Fruit fly (Drosophila melanogaster): Measurements from ENCODE around the gene CG12995.

The CG12995 gene

DNA sequence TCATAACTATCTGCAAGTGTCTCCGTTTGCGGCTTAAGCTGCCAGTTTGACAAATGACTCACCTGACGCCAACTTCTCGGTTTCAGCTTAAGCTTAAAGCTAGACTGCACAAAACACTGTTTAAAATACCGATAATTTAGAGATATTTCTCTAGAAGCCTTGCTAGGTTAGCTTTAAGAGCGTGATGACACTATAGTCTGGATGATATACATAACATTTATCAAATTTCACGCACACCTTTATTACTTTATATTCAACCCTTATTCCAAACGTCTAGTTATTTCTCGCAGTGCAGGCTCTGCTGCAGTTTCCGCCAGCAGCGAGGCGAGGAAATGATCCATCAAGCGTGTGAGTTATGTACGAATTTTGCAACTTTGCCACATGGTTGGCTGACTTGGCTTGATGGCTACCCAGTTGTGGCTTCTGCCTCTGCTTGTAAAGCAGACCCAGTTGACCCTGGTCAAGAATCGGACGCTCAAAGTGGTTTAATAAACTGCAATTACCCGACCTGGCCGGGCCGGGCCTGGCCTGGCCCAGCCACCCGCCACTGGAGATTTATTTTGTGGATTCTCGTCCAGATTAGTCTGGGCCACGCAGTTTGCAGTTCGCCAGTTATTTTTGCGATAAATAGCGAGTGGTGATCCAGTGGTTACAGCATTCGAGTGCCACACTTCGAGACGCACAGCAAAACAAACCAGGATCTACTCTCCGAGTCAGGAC lies 8.6 kb upstream of the CG12995 start, which contains the start of gene CG12998:
Gene CG12998, plus strand, starts transcription at position 436 of the 720 bp plus-strand sequence.
- no peak for TF ChIP-seq CG8478 (optimal IDR thresholded peaks at IDR 0.05)
- no peak for TF ChIP-seq CTCF (optimal IDR thresholded peaks at IDR 0.05)

DNA sequence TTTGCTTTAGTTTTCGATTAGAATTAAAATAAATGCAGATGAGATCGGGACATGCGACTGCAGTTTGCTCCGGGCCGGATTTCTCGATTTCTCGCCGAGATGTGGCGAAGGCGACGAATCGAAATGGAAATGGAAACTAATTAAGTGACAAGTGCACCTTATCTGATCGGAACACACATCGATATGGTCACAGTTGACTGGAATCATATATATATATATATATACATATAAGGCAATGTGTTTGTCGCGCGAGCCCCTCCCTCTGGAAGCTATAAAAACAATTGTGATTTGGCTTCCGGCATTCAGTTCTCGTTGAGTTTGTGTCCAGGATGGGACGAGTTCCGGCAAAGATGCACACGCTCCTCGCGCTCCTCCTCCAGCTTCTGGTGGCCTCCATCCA lies 5.2 kb upstream of the CG12995 start, which contains the start of gene CG5162:
Gene CG5162, plus strand, starts transcription at position 301 of the 400 bp plus-strand sequence.
- TF ChIP-seq CTCF (optimal IDR thresholded peaks at IDR 0.05) (no peak), CG8478 (optimal IDR thresholded peaks at IDR 0.05) (no peak)

DNA sequence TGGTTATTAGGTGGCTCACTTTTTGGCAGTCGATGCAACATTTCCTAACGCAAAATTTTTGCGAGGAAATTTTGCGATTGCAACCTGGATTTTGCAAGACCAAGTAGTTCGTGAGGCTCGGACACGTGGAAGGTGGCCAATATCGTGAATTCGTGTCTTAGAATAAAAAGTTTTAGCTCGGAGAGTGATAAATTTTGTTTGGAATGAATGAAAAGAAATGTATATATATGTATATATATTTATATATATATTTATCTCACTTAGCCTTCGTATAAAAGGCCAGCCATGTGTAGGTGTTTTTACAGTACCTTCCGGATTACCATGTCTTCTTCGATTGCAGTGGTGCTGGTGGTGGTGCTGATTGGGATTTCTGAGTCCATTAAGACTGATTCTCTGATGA lies 2.2 kb upstream of the CG12995 start, which contains the start of gene CG18258:
Gene CG18258, plus strand, starts transcription at position 301 of the 400 bp plus-strand sequence.
- no peak for TF ChIP-seq CG8478 (optimal IDR thresholded peaks at IDR 0.05)

DNA sequence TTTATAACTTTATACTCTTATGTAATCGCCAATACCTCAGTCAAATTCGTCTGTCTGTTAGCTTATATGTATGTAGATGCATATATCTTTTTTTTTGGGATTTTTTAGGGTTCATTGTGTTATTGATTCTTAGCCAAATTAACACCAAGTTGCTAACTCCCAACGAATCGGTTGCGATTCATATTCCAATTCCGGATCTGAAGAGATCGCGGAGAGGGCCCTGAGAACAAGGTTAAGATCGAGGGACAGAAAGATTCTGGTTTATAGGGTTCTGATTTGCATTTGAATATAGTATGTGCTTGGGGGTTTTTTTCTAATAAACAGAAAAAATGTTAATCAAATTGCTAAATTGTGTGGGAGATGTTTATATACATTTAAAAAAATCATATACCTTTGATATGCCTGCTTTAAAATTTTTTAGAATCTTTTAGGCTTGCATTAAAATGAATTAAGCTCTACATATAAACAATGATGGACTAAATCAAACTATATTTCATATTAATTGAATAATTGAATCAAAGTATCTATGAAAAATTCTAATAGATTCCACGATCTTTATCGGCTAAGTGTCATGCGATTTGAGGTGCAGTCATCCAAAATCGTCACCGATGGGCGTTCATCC lies 1.8 kb downstream of the CG12995 start, which contains the start of gene CG32563:
Gene CG32563, plus strand, starts transcription at position 572 of the 622 bp plus-strand sequence.
- no peak for TF ChIP-seq CTCF (optimal IDR thresholded peaks at IDR 0.05)
- TF ChIP-seq CG8478 (optimal IDR thresholded peaks at IDR 0.05) = no peak

DNA sequence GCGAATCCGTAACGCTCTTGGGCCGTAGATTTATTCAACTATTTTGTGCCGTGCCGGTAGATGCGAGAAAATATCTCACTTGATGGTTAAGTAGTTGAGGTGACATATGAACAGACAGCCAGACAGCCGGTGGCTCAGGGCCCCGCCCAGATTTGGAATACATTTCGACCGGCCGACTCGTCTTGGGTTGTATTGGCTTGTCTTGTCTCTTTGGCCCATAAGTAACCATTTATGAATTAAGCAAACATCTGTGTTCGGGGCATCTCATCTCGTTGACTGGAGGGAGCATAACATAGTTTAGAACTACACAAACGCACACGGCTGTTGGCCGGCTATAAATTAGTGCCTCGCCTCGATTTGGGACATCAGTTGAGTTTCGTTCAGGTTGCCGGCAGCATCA lies 3.8 kb downstream of the CG12995 start, which contains the start of gene CG32564:
Gene CG32564, plus strand, starts transcription at position 362 of the 400 bp plus-strand sequence.
- TF ChIP-seq CTCF (optimal IDR thresholded peaks at IDR 0.05) (no peak), CG8478 (optimal IDR thresholded peaks at IDR 0.05) (no peak)

DNA sequence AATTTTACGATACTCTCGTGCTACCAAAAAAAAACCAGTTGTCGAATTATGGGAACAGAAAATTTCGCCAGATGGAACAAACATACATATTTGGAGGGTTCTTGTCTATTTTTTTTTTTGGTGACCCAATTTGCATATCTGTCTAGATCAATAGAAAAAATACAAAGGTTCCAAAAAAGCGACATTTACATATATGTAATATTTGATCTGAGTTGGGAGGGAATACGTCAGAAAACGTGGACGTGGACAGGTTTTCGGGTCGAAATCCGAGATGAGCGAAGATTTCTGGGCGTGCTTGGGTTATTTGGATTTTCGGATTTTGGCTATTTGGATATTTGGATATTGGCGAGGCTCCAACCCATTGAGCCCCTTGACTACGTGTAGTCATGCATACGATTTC lies 4.8 kb downstream of the CG12995 start:
- no peak for TF ChIP-seq CG8478 (optimal IDR thresholded peaks at IDR 0.05)
- no peak for TF ChIP-seq CTCF (optimal IDR thresholded peaks at IDR 0.05)

DNA sequence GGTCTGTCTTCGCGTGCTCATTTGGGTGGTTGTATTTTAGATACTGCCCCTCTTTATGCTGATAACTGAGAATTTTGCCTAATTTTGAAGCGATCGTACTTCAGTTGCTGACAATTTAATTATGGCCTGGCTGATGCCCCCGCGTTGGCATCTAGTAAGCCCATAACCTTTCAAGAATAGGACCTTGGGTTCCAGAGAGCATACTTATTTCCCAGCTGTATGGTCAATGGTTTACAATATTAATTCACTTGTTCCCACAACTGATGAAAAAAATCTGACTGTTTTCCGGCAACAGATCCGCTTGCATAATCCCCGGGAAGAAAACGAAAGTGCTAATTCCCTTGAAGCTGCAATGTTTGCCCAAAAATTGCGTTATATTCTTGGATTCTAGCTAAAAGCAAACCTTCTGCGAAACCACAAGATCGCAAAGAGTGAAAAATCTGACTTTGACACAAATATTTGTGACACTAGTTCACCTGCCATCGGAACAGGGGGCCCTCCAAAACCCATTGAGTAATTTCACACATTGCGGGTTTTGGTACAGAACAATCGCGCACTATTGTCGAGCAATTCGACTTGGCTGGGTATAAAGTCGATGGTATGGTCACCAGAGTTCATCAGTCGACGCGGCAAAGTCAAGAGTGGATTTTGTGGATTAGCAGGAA lies 7.2 kb downstream of the CG12995 start, which contains the start of the genes TTLL1A and CG5070:
Gene TTLL1A, minus strand, starts transcription at position 101 of the 665 bp plus-strand sequence.
Gene CG5070, plus strand, starts transcription at position 615 of the 665 bp plus-strand sequence.
- TF ChIP-seq CG8478 (optimal IDR thresholded peaks at IDR 0.05) (no peak), CTCF (optimal IDR thresholded peaks at IDR 0.05) (no peak)

DNA sequence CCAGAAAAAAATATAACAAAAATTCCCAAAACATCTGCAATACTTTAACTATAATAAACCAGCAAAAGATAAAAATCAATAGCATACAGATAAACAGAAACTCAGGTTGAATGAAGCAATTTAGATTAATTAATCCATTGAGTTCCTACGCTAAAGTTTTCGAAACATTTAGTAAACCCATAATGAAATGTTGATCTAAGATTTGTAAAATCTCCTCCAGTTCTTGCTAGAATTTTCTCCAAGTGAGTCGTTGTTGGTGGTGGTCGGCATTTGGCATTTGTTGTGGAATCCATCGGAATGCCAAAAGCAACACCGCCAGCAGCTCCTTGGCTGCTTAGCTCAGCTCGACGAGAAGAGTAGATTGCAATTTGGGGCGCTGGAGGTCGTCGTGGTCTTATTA lies 21.6 kb downstream of the CG12995 start:
- no peak for TF ChIP-seq CTCF (optimal IDR thresholded peaks at IDR 0.05)
- TF ChIP-seq CG8478 (optimal IDR thresholded peaks at IDR 0.05) = no peak

- TF ChIP-seq CG8478 (optimal IDR thresholded peaks at IDR 0.05) = no peak
- no peak for TF ChIP-seq CTCF (optimal IDR thresholded peaks at IDR 0.05)
Measured at dm6 chrX:17187495-17187894, 22.3 kb downstream of the CG12995 start.

dm6 chrX:17186432-17186831 lies 23.4 kb downstream of the CG12995 start:
- TF ChIP-seq CG8478 (optimal IDR thresholded peaks at IDR 0.05) (no peak), CTCF (optimal IDR thresholded peaks at IDR 0.05) (no peak)

DNA sequence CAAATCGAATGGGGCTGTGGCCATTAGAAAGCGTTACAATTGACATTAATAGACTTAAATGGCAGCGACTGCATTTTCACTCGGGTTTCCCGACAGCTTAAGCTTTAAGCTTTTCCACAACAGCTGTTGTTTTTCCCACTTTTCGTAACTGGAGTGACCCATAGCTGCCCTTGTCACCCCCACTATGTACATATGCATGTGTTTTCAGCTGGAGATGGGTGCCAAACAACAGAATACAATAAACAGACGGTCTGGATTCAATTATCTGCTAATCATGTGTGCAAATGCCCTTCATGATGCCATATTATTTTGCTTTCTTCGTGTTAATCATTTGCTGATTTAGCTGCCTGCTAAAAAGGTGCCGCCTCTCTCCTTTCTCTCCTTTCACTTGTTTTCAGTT lies 26.3 kb downstream of the CG12995 start:
- no peak for TF ChIP-seq CTCF (optimal IDR thresholded peaks at IDR 0.05)
- TF ChIP-seq CG8478 (optimal IDR thresholded peaks at IDR 0.05) = no peak

dm6 chrX:17181264-17182198 lies 28.3 kb downstream of the CG12995 start:
- TF ChIP-seq CG8478 (optimal IDR thresholded peaks at IDR 0.05) (no peak), CTCF (optimal IDR thresholded peaks at IDR 0.05) (no peak)

- TF ChIP-seq CG8478 (optimal IDR thresholded peaks at IDR 0.05) (no peak), CTCF (optimal IDR thresholded peaks at IDR 0.05) (no peak)
Measured at dm6 chrX:17180523-17180922, 29.3 kb downstream of the CG12995 start.

- TF ChIP-seq CG8478 (optimal IDR thresholded peaks at IDR 0.05) = no peak
- no peak for TF ChIP-seq CTCF (optimal IDR thresholded peaks at IDR 0.05)
Measured at dm6 chrX:17178484-17178921, 31.3 kb downstream of the CG12995 start.

Data from S2 (cell line).